Worm (Caenorhabditis elegans): ENCODE data around the gene vha-2.

Gene vha-2

ce11 chrIII:9780665-9781304, 1.2 kb upstream of the vha-2 start, which contains the start of gene vha-1 (continued):
- TF ChIP-seq F10B5.3 (tag; optimal IDR thresholded peaks at IDR 0.05) = no peak
- TF ChIP-seq daf-16 (GFP tag; optimal IDR thresholded peaks at IDR 0.05) = no peak
- TF ChIP-seq daf-16 (tag; optimal IDR thresholded peaks at IDR 0.05) = peak; percentile 60
- TF ChIP-seq cey-2 (tag; optimal IDR thresholded peaks at IDR 0.05; ENCODE audit: borderline replicate concordance, insufficient read depth) = no peak
- TF ChIP-seq F37D6.2 (tag; optimal IDR thresholded peaks at IDR 0.05) = peak; percentile 7
- TF ChIP-seq mdl-1 (tag; optimal IDR thresholded peaks at IDR 0.05) = peak; percentile 4 to 70
- TF ChIP-seq nhr-28 (tag; optimal IDR thresholded peaks at IDR 0.05) = peak; percentile 92
- TF ChIP-seq php-3 (GFP tag; IDR thresholded peaks at IDR 0.05) = no peak
- no peak for TF ChIP-seq nhr-111 (GFP tag; optimal IDR thresholded peaks at IDR 0.05)
- TF ChIP-seq tag-97 (GFP tag; IDR thresholded peaks at IDR 0.05) = no peak
- TF ChIP-seq mdt-29 (GFP tag; IDR thresholded peaks at IDR 0.05) = peak; percentile 71; the same call in 1 of the 2 replicates
- no peak for TF ChIP-seq vab-7 (GFP tag; IDR thresholded peaks at IDR 0.05)
- TF ChIP-seq mxl-2 (GFP tag; conservative IDR thresholded peaks at IDR 0.05) = no peak

ce11 chrIII:9782483-9783081, 618 bp downstream of the vha-2 start, which contains the start of gene R10E11.6:
R10E11.6 (plus strand) TSS chrIII:9783006.
- TF ChIP-seq lir-3 (tag; optimal IDR thresholded peaks at IDR 0.05) (no peak), mes-2 (tag; optimal IDR thresholded peaks at IDR 0.05; ENCODE audit: poor library complexity, severe bottlenecking) (peak; percentile 22), daf-8 (GFP tag; IDR thresholded peaks at IDR 0.05) (0 out of 2 replicates have a peak, but pooled peaks have one; percentile 8), D1046.2 (GFP tag; IDR thresholded peaks at IDR 0.05) (0 out of 2 replicates have a peak, but pooled peaks have one; percentile 11), Y5F2A.4 (GFP tag; optimal IDR thresholded peaks at IDR 0.05) (peak; percentile 33), aha-1 (tag) (peak; percentile 92), mxl-3 (GFP tag; optimal IDR thresholded peaks at IDR 0.05) (no peak), skn-1 (tag; optimal IDR thresholded peaks at IDR 0.05) (no peak), daf-19 (GFP tag; conservative IDR thresholded peaks at IDR 0.05) (0 out of 2 replicates have a peak, but pooled peaks have one; percentile 10)

ce11 chrIII:9783133-9783590, 1.2 kb downstream of the vha-2 start:
- TF ChIP-seq jun-1 (tag; optimal IDR thresholded peaks at IDR 0.05) = no peak
- no peak for TF ChIP-seq R02D3.7 (tag; optimal IDR thresholded peaks at IDR 0.05)
- TF ChIP-seq ceh-28 (tag; optimal IDR thresholded peaks at IDR 0.05) = no peak
- no peak for TF ChIP-seq ceh-82 (tag; optimal IDR thresholded peaks at IDR 0.05)
- TF ChIP-seq unc-39 (tag; optimal IDR thresholded peaks at IDR 0.05) = no peak
- no peak for TF ChIP-seq nhr-77 (tag; optimal IDR thresholded peaks at IDR 0.05)
- TF ChIP-seq dpl-1 (GFP tag; optimal IDR thresholded peaks at IDR 0.05) = no peak
- TF ChIP-seq ama-1 (optimal IDR thresholded peaks at IDR 0.05) = peak; percentile 68
- no peak for TF ChIP-seq lin-1 (GFP tag; IDR thresholded peaks at IDR 0.05)
- no peak for TF ChIP-seq rbr-2 (tag; optimal IDR thresholded peaks at IDR 0.05)
- peak; percentile 26 for TF ChIP-seq nhr-48 (tag; optimal IDR thresholded peaks at IDR 0.05)
- TF ChIP-seq F44E2.7 (GFP tag; IDR thresholded peaks at IDR 0.05) = no peak
- peak; percentile 46 for TF ChIP-seq duxl-1 (tag; optimal IDR thresholded peaks at IDR 0.05; ENCODE audit: poor library complexity)
- TF ChIP-seq lin-38 (GFP tag; IDR thresholded peaks at IDR 0.05) = peak; percentile 62
- TF ChIP-seq hlh-30 (tag; optimal IDR thresholded peaks at IDR 0.05; ENCODE audit: insufficient read depth) = no peak
- peak; percentile 26 for TF ChIP-seq aha-1 (tag)
- no peak for TF ChIP-seq cey-2 (tag; optimal IDR thresholded peaks at IDR 0.05; ENCODE audit: borderline replicate concordance, insufficient read depth)
- TF ChIP-seq madf-5 (GFP tag; IDR thresholded peaks at IDR 0.05) = no peak
- peak; percentile 47 for TF ChIP-seq T20F7.1 (GFP tag; optimal IDR thresholded peaks at IDR 0.05)
- TF ChIP-seq aly-2 (tag; optimal IDR thresholded peaks at IDR 0.05) = no peak
- peak; percentile 83 for TF ChIP-seq zfp-3 (GFP tag; conservative IDR thresholded peaks at IDR 0.05)
- no peak for TF ChIP-seq Y75B8A.6 (GFP tag; IDR thresholded peaks at IDR 0.05)
- no peak for TF ChIP-seq mes-2 (tag; optimal IDR thresholded peaks at IDR 0.05; ENCODE audit: poor library complexity, severe bottlenecking)
- TF ChIP-seq lin-13 (GFP tag; optimal IDR thresholded peaks at IDR 0.05) = no peak
- no peak for TF ChIP-seq arid-1 (GFP tag; conservative IDR thresholded peaks at IDR 0.05)
- TF ChIP-seq Y5F2A.4 (GFP tag; optimal IDR thresholded peaks at IDR 0.05) = no peak
- TF ChIP-seq nhr-6 (tag; optimal IDR thresholded peaks at IDR 0.05) = no peak
- TF ChIP-seq saeg-2 (GFP tag; IDR thresholded peaks at IDR 0.05) = no peak
- no peak for TF ChIP-seq F10B5.3 (tag; optimal IDR thresholded peaks at IDR 0.05)
- TF ChIP-seq D1046.2 (GFP tag; IDR thresholded peaks at IDR 0.05) = no peak

All from whole organism, L4 larva.